Fruit fly (Drosophila melanogaster): ENCODE results near the gene CG18132.

The CG18132 gene

DNA sequence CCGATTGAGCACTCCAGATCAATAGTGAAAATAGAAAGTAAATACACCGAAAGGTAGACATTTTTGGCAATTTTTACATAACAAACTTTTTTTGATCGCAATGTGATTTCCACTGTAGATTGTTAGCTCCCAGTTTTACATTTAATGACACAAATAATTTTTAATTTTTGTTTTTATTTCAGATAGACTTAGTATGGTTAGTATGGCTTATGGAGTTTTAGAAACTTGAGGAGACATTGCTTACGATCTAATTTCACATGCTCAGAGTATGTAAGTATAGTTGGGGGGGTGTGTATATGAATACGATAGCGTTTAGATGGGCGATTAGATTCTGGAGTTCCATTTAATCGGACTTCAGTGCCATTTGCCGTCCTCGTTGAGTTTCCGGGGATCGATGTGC, at the start of gene CG18132:
Gene CG18132 (minus strand): TSS at position 101 of the 400 bp plus-strand sequence.
- no peak for TF ChIP-seq ovo (GFP tag; optimal IDR thresholded peaks at IDR 0.05)
- no peak for TF ChIP-seq cnc (optimal IDR thresholded peaks at IDR 0.05)
- no peak for TF ChIP-seq kay (GFP tag; ENCODE audit: borderline replicate concordance)
- TF ChIP-seq CG7045 (GFP tag; optimal IDR thresholded peaks at IDR 0.05): no peak
- no peak for TF ChIP-seq CG12768 (GFP tag; optimal IDR thresholded peaks at IDR 0.05)
- no peak for TF ChIP-seq CG5204 (GFP tag; optimal IDR thresholded peaks at IDR 0.05)
- no peak for TF ChIP-seq Hr96 (GFP tag; optimal IDR thresholded peaks at IDR 0.05)
- no peak for TF ChIP-seq CG14711 (tag; optimal IDR thresholded peaks at IDR 0.05)
- TF ChIP-seq toe (GFP tag; optimal IDR thresholded peaks at IDR 0.05): no peak
- TF ChIP-seq CG7101 (tag; optimal IDR thresholded peaks at IDR 0.05): no peak

DNA sequence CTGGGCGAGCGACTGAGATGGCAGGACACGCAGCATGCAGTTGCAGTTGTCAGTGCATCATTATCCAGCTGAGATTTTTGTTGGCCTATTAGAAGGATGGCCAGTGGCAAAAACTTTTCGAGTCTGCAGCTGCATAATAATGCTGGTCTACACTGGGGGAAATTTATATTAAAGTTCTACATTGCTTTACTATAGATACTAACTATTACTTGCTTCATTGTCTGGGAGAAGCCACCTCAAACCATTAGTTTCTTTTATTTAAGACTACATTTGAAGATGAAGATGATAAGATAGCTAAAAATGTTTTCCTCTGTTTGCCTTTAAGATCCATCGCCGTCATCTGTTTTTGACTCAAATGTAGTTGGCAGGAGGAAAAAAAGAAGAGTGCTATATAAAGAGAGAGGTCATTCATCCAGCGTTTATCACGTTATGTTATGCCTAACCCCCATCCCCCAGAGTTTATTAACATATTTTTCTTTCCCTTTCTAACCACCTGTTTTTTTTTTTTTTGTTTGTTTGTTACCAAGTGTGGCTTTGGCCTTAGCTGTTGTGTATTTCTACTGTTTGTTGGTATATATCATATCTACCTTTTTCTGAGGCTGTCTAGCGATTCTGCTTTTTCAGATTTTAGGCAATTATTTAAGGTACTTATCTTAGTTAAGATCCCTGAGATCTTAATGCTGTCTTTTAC, 42.7 kb upstream of the CG18132 start:
- TF ChIP-seq bab1 (GFP tag; optimal IDR thresholded peaks at IDR 0.05): no peak
- TF ChIP-seq CG12768 (GFP tag; optimal IDR thresholded peaks at IDR 0.05): no peak
- TF ChIP-seq CG33017 (tag; optimal IDR thresholded peaks at IDR 0.05): no peak
- no peak for TF ChIP-seq pad (GFP tag; optimal IDR thresholded peaks at IDR 0.05)
- no peak for TF ChIP-seq Clk (GFP tag; optimal IDR thresholded peaks at IDR 0.05)
- TF ChIP-seq kay (GFP tag; ENCODE audit: borderline replicate concordance): no peak
- TF ChIP-seq cnc (optimal IDR thresholded peaks at IDR 0.05): no peak
- TF ChIP-seq tj (GFP tag; optimal IDR thresholded peaks at IDR 0.05): no peak
- no peak for TF ChIP-seq Mnt (GFP tag; optimal IDR thresholded peaks at IDR 0.05)
- TF ChIP-seq CG7045 (GFP tag; optimal IDR thresholded peaks at IDR 0.05): no peak
- TF ChIP-seq Hr96 (GFP tag; optimal IDR thresholded peaks at IDR 0.05): no peak
- TF ChIP-seq ovo (GFP tag; optimal IDR thresholded peaks at IDR 0.05): no peak
- TF ChIP-seq CG5204 (GFP tag; optimal IDR thresholded peaks at IDR 0.05): no peak
- TF ChIP-seq Crg-1 (GFP tag; optimal IDR thresholded peaks at IDR 0.05): no peak
- TF ChIP-seq CG1620 (GFP tag; optimal IDR thresholded peaks at IDR 0.05): no peak
- no peak for TF ChIP-seq CG7101 (tag; optimal IDR thresholded peaks at IDR 0.05)
- no peak for TF ChIP-seq cic (GFP tag; optimal IDR thresholded peaks at IDR 0.05)
- no peak for TF ChIP-seq CG11617 (GFP tag; optimal IDR thresholded peaks at IDR 0.05)

DNA sequence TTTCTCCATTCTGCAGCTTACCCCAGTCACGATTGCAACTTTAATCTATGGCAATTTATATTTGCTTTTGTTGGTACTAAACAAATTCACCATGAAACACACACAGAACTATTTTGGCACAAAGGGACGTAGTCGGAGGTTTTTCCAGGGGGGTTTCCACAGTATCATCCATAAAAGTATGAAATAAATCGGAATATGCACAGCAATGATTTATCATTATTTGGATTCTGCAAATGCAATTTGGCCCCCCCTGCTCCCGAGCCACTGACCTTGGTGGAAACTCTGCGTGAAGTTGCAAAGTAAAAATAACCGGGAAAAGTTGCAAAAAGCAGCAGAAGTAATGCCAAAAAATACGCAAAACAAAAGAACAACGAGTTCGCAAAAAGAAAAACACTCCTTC, 40.6 kb upstream of the CG18132 start:
- TF ChIP-seq cic (GFP tag; optimal IDR thresholded peaks at IDR 0.05) (no peak), tj (GFP tag; optimal IDR thresholded peaks at IDR 0.05) (no peak), CG11617 (GFP tag; optimal IDR thresholded peaks at IDR 0.05) (no peak)

DNA sequence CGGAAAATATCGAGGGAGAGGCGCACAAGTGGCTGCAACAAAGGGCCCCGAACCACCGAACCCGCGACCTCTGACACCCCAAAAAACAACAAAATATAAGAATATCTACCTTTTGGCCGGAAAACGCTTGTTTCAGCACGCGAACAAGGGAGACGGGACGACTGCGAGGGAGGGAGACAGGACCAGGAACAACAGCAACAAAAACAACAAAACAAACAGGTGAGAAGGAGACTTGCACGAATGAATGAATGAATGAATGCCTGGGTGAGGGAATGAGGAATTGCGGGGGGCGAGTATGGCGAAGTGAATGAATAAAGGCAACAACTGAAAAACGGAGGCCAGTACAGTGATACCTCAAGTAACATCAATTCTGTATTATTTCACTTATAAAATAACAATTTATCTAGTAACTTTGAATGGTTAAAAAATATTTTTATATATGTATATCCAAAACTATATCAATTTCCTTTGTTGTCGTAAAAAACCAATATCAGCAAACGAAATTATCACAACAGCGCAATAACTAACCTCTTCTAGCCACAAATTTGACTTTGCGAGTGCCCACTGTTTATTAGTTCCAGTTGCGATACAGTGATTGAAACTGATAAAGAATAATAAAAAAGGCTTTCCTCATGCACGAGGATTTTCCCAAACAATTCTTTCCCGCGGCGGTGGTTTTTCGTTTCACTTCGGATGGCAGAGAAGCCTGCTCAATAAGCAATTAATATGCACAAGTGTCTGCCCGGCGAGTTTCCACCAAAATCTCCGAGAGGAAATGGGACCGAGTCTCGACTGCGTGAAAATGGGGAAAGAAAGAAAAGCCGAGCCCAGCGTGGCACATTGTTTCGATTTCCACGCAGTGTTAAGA, 39.7 kb upstream of the CG18132 start:
- no peak for TF ChIP-seq Clk (GFP tag; optimal IDR thresholded peaks at IDR 0.05)
- TF ChIP-seq CG7101 (tag; optimal IDR thresholded peaks at IDR 0.05): no peak

DNA sequence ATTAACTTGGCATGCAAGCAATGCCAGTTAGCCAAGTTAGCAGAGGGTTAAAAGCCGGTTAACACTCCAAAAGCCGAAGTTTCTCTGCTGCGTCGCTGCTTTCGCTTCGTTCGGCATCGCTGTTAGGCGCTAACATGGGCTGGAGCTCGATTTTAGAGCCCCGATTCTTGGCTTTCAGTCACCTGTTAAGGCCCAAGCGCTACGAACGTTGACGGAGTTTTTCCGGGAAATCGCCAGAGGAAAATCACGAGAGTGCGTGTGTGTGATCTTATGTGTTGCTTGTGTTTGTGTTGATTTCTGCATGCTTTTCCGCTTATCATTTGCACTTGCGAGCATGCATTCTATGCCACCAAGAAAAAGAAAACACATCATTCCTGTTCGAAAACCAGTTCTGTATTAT, 37.7 kb upstream of the CG18132 start, which contains the start of gene haf:
Gene haf (plus strand): TSS at position 176 of the 400 bp plus-strand sequence.
- TF ChIP-seq CG7101 (tag; optimal IDR thresholded peaks at IDR 0.05) (no peak), cnc (optimal IDR thresholded peaks at IDR 0.05) (no peak)

DNA sequence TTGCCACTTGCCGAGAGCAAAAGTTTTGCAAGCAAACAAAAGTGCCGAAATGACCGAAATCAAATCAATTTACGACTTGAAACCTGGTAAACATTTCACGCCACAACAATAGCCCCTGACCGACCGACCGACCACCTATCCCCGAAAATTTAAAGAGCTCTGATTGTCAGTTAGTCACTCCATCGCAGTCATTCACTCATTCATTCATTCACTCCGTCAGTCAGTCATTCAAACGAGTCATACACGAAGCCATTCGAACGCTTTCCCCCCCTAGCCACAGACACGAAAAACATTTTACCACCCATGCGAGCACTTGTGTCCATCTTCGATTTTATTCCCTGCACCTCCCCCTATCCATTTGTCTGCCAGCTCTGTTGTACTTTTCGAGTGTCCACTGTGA, 30.6 kb upstream of the CG18132 start:
- TF ChIP-seq Mnt (GFP tag; optimal IDR thresholded peaks at IDR 0.05): no peak
- no peak for TF ChIP-seq Crg-1 (GFP tag; optimal IDR thresholded peaks at IDR 0.05)
- TF ChIP-seq kay (GFP tag; ENCODE audit: borderline replicate concordance): no peak
- no peak for TF ChIP-seq ovo (GFP tag; optimal IDR thresholded peaks at IDR 0.05)
- TF ChIP-seq cic (GFP tag; optimal IDR thresholded peaks at IDR 0.05): no peak
- TF ChIP-seq toe (GFP tag; optimal IDR thresholded peaks at IDR 0.05): no peak
- TF ChIP-seq CG7101 (tag; optimal IDR thresholded peaks at IDR 0.05): no peak
- TF ChIP-seq bab1 (GFP tag; optimal IDR thresholded peaks at IDR 0.05): no peak
- no peak for TF ChIP-seq tj (GFP tag; optimal IDR thresholded peaks at IDR 0.05)
- no peak for TF ChIP-seq CG12768 (GFP tag; optimal IDR thresholded peaks at IDR 0.05)
- no peak for TF ChIP-seq CG5204 (GFP tag; optimal IDR thresholded peaks at IDR 0.05)

DNA sequence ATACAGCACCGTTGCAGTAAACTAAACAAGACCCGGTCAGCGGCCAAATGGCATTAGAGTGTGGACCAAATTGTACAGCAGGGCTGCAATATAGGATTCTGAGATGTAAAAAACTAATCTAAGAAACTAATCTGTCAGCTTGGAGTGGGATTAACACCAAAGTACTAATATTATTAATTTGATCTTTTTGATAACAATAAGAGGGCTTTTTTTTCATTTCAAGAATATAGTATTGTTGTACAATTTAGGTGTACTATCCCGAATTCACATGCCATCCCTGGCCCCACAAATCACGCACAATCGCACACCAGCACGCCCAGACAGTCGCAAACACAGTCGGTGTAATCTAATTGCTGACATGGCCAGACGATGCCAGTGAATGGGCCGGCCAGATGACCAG, 20.9 kb upstream of the CG18132 start:
- TF ChIP-seq CG5204 (GFP tag; optimal IDR thresholded peaks at IDR 0.05): no peak
- no peak for TF ChIP-seq pad (GFP tag; optimal IDR thresholded peaks at IDR 0.05)
- no peak for TF ChIP-seq bab1 (GFP tag; optimal IDR thresholded peaks at IDR 0.05)
- no peak for TF ChIP-seq CG14711 (tag; optimal IDR thresholded peaks at IDR 0.05)
- TF ChIP-seq CG1620 (GFP tag; optimal IDR thresholded peaks at IDR 0.05): no peak
- TF ChIP-seq CG11617 (GFP tag; optimal IDR thresholded peaks at IDR 0.05): no peak
- no peak for TF ChIP-seq cnc (optimal IDR thresholded peaks at IDR 0.05)
- TF ChIP-seq ovo (GFP tag; optimal IDR thresholded peaks at IDR 0.05): no peak
- TF ChIP-seq Crg-1 (GFP tag; optimal IDR thresholded peaks at IDR 0.05): no peak
- TF ChIP-seq Mnt (GFP tag; optimal IDR thresholded peaks at IDR 0.05): no peak
- no peak for TF ChIP-seq CG7045 (GFP tag; optimal IDR thresholded peaks at IDR 0.05)
- no peak for TF ChIP-seq toe (GFP tag; optimal IDR thresholded peaks at IDR 0.05)
- TF ChIP-seq Clk (GFP tag; optimal IDR thresholded peaks at IDR 0.05): no peak
- TF ChIP-seq CG12768 (GFP tag; optimal IDR thresholded peaks at IDR 0.05): no peak
- no peak for TF ChIP-seq CG33017 (tag; optimal IDR thresholded peaks at IDR 0.05)
- no peak for TF ChIP-seq cic (GFP tag; optimal IDR thresholded peaks at IDR 0.05)
- TF ChIP-seq kay (GFP tag; ENCODE audit: borderline replicate concordance): no peak
- no peak for TF ChIP-seq Hr96 (GFP tag; optimal IDR thresholded peaks at IDR 0.05)
- no peak for TF ChIP-seq tj (GFP tag; optimal IDR thresholded peaks at IDR 0.05)
- TF ChIP-seq CG7101 (tag; optimal IDR thresholded peaks at IDR 0.05): no peak
